Worm (Caenorhabditis elegans) whole organism, late embryonic: ENCODE data around the gene F56D6.13.

Experiments
- ama-1 ChIP-seq: fragments of 150-350 bp; optimal IDR thresholded peaks from 2 replicates; lab custom pipeline; 2014
- ceh-30 ChIP-seq: fragments of 150-350 bp; optimal IDR thresholded peaks from 2 replicates; lab custom pipeline; 2014; ENCODE audit warnings: missing biosample characterization, missing genetic modification characterization
- ceh-45 ChIP-seq: fragments of 200-800 bp; sonication (Bioruptor generic); IDR thresholded peaks from 2 replicates; pipeline ENCODE4 v1.3.6; 2022; ENCODE audit warnings: missing genetic modification reagents, missing genetic modification characterization, missing compliant biosample characterization
- ceh-48 ChIP-seq: sonication (generic microtip); optimal IDR thresholded peaks from 2 replicates; lab custom pipeline; 2016; ENCODE audit warnings: missing genetic modification characterization, inconsistent platforms, missing compliant biosample characterization
- gmeb-2 ChIP-seq: sonication (generic microtip); optimal IDR thresholded peaks from 2 replicates; lab custom pipeline; 2016; ENCODE audit warnings: missing genetic modification characterization, inconsistent platforms, missing compliant biosample characterization
- hlh-15 ChIP-seq: sonication (generic microtip); optimal IDR thresholded peaks from 2 replicates; lab custom pipeline; 2016; ENCODE audit warnings: missing genetic modification characterization, missing compliant biosample characterization
- nfya-1 ChIP-seq: sonication (generic microtip); optimal IDR thresholded peaks from 2 replicates; lab custom pipeline; 2017; ENCODE audit warnings: missing genetic modification characterization, mild to moderate bottlenecking, missing compliant biosample characterization, antibody characterized with exemption, moderate library complexity
- nhr-11 ChIP-seq: fragments of 150-350 bp; optimal IDR thresholded peaks from 2 replicates; lab custom pipeline; 2014; ENCODE audit warnings: missing biosample characterization, missing genetic modification characterization
- sox-4 ChIP-seq: sonication (generic microtip); optimal IDR thresholded peaks from 2 replicates; lab custom pipeline; 2017; ENCODE audit warnings: mild to moderate bottlenecking, missing genetic modification characterization, inconsistent platforms, missing compliant biosample characterization
- tbx-2 ChIP-seq: sonication (generic microtip); optimal IDR thresholded peaks from 2 replicates; lab custom pipeline; 2016; ENCODE audit warnings: missing genetic modification characterization, missing compliant biosample characterization
- unc-3 ChIP-seq, 2 experiments: fragments of 200-800 bp in 1 of 2; sonication (Bioruptor generic) in 1 of 2; sonication (generic microtip) in 1 of 2; conservative IDR thresholded peaks in 1 of 2; optimal IDR thresholded peaks in 1 of 2; 2 replicates each; pipeline versions ENCODE4 v1.3.6 to Lab custom; 2016 to 2022; ENCODE audit warnings: missing compliant biosample characterization in 2 of 2, missing genetic modification characterization in 2 of 2, missing genetic modification reagents in 1 of 2
- unc-42 ChIP-seq: sonication (generic microtip); optimal IDR thresholded peaks from 2 replicates; lab custom pipeline; 2016; ENCODE audit warnings: missing genotype, missing genetic modification characterization, missing compliant biosample characterization
- unc-55 ChIP-seq: sonication (generic microtip); optimal IDR thresholded peaks from 2 replicates; lab custom pipeline; 2017; ENCODE audit warnings: missing biosample characterization, missing genetic modification reagents, missing genetic modification characterization

DNA sequence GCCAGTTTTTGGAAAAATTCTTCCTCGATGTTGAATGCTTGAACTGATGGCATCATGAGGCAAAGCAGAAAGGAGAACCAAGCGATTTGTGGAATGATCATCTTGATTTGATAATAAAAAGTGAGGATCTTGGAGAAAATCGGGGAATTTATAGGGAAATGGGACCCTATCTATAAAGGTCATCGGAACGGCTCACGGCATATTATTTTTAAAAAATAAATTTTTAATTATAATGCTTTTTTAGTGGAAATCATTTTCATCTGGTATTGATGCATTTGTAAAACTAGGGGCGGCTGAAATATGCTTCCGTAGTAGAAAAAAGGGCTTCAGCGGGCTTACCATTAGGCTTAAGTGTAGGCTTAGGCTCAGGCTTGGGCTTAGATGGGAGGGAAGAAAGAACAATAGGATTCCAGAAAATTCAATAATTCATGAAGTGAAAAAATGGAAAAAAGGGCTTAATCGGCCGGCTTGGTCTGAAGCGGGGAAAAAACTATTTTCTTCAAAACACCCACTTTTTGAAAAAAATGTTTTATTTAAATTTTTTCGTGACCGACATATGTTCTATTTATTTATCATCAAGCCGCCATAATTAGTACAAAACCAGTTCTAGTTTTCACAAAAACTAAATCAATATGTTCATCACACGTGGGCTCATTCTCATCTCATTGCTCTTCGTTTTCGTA, 1.6 kb upstream of the F56D6.13 start, which contains the start of the genes F56D6.22 and F56D6.12:
- TF ChIP-seq unc-42 = no peak
- TF ChIP-seq ceh-48 = no peak
- TF ChIP-seq gmeb-2 = no peak
- TF ChIP-seq nhr-11 = no peak
- no peak for TF ChIP-seq sox-4 (tag; lab: Kevin White, UChicago)
- no peak for TF ChIP-seq hlh-15 (tag; lab: Kevin White, UChicago)
- no peak for TF ChIP-seq nfya-1
- TF ChIP-seq tbx-2 = no peak
- no peak for TF ChIP-seq ceh-30 (tag; lab: Kevin White, UChicago)
- TF ChIP-seq unc-55 (GFP tag; lab: Kevin White, UChicago) = no peak
- no peak for TF ChIP-seq unc-3 (GFP tag; conservative IDR thresholded peaks at IDR 0.05; lab: Robert Waterston, UW)
- no peak for TF ChIP-seq unc-3 (tag; optimal IDR thresholded peaks at IDR 0.05; lab: Kevin White, UChicago)
- no peak for TF ChIP-seq ama-1 (lab: Kevin White, UChicago)
- TF ChIP-seq ceh-45 = no peak
